Worm (Caenorhabditis elegans) whole organism, L4/young adult: ENCODE data around the gene fbxa-64.

Experiments
- W03F9.2 ChIP-seq: fragments of 150-350 bp; optimal IDR thresholded peaks from 2 replicates; lab custom pipeline; 2014; ENCODE audit warnings: missing biosample characterization, missing genetic modification characterization
- dao-5 ChIP-seq: sonication (generic microtip); optimal IDR thresholded peaks from 2 replicates; lab custom pipeline; 2016; ENCODE audit warnings: missing genotype, missing genetic modification characterization, moderate library complexity, missing compliant biosample characterization

DNA sequence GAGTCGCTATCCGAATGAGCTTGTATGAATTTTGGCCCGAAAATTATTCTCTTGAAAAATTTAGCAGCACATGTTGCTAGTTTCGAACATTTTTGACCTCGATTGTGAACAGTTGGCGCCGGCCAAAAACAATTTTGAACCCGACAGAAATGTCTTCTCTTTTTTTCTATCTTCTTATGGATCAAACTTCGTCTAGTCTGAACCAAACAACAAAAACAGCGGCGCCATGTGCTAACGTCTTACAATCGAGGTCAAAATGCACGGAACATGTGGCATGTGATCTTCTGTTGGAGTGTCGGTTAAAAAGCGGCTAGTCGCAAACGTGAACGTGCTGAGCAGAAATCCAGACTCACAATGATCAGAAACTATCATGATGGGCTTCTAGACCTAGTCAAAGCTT lies 1.8 kb downstream of the fbxa-64 start:
- TF ChIP-seq W03F9.2 (tag; lab: Kevin White, UChicago) (no peak), dao-5 (tag; lab: Kevin White, UChicago) (no peak)
